Worm (Caenorhabditis elegans) whole organism, mixed stage, embryonic: ENCODE data around the gene ctps-1.

Experiments
- lsy-2 ChIP-seq: fragments of 150-350 bp; optimal IDR thresholded peaks from 2 replicates; lab custom pipeline; 2014; ENCODE audit warnings: missing biosample characterization, missing genetic modification characterization
- mep-1 ChIP-seq: fragments of 150-350 bp; optimal IDR thresholded peaks from 2 replicates; lab custom pipeline; 2017; ENCODE audit warnings: missing biosample characterization, missing genetic modification reagents, missing genetic modification characterization, inconsistent platforms
- nhr-237 ChIP-seq: fragments of 150-350 bp; optimal IDR thresholded peaks from 2 replicates; lab custom pipeline; 2014; ENCODE audit warnings: missing biosample characterization, missing genetic modification characterization
- nhr-76 ChIP-seq: sonication (generic microtip); optimal IDR thresholded peaks from 2 replicates; lab custom pipeline; 2017; ENCODE audit warnings: missing biosample characterization, missing genetic modification characterization
- unc-62 ChIP-seq: fragments of 150-350 bp; optimal IDR thresholded peaks from 2 replicates; lab custom pipeline; 2014; ENCODE audit warnings: missing biosample characterization, missing genetic modification reagents, missing genetic modification characterization

DNA sequence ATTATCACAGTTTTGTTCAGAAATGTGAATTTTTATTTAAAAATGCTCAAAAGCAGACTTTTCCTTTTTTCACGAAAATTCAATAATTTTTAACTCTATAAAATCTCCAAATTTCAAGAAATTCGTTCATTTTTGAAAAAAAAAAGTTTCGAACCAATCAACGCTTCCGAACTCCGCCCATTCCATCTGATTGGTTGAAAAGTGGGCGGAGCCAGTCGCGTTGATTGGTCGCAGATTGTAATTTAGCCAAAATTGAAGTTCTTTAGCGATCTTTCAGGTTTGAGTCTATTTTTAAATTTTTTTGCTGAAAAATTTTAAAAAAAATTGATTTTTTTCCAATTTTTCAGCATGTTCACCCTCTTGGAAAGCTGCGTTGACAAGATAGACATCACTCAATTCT is 17.7 kb downstream of the ctps-1 start:
- TF ChIP-seq nhr-237 (no peak), nhr-76 (no peak), lsy-2 (tag; lab: Kevin White, UChicago) (no peak), unc-62 (GFP tag; lab: Kevin White, UChicago) (no peak), mep-1 (tag; lab: Kevin White, UChicago) (no peak)
